Worm (Caenorhabditis elegans): ENCODE data around the gene clec-126.

The clec-126 gene

ce11 chrII:3567576-3567975, 48.3 kb downstream of the clec-126 start (continued):
- peak; percentile 19 for TF ChIP-seq spr-3 (GFP tag; optimal IDR thresholded peaks at IDR 0.05)
- TF ChIP-seq zip-11 (GFP tag; IDR thresholded peaks at IDR 0.05), result 0 out of 2 replicates have a peak, but pooled peaks have one; percentile 49
- 0 out of 2 replicates have a peak, but pooled peaks have one; percentile 29 for TF ChIP-seq php-3 (GFP tag; IDR thresholded peaks at IDR 0.05)
- TF ChIP-seq Y5F2A.4 (GFP tag; optimal IDR thresholded peaks at IDR 0.05), result peak; percentile 52
- TF ChIP-seq Y105C5A.15 (GFP tag; IDR thresholded peaks at IDR 0.05), result peak; percentile 82
- TF ChIP-seq daf-19 (GFP tag; conservative IDR thresholded peaks at IDR 0.05), result peak; percentile 83
- peak; percentile 59 for TF ChIP-seq hmg-1.1 (GFP tag; IDR thresholded peaks at IDR 0.05)
- TF ChIP-seq snpc-1.2 (GFP tag; IDR thresholded peaks at IDR 0.05), result peak; percentile 86
- peak; percentile 65 for TF ChIP-seq spr-1 (tag; optimal IDR thresholded peaks at IDR 0.05)
- TF ChIP-seq F49E8.2 (tag; optimal IDR thresholded peaks at IDR 0.05; ENCODE audit: borderline replicate concordance), result peak; percentile 21
- peak; percentile 58 for TF ChIP-seq mes-2 (tag; optimal IDR thresholded peaks at IDR 0.05; ENCODE audit: poor library complexity, severe bottlenecking)
- 0 out of 2 replicates have a peak, but pooled peaks have one; percentile 80 for TF ChIP-seq D1046.2 (GFP tag; IDR thresholded peaks at IDR 0.05)
- peak; percentile 86 for TF ChIP-seq duxl-1 (tag; optimal IDR thresholded peaks at IDR 0.05; ENCODE audit: poor library complexity)
- peak; percentile 55; the same call in 1 of the 2 replicates for TF ChIP-seq ceh-44 (GFP tag; IDR thresholded peaks at IDR 0.05)
- peak; percentile 57 for TF ChIP-seq unc-130 (GFP tag; optimal IDR thresholded peaks at IDR 0.05)
- peak; percentile 35; the same call in 1 of the 2 replicates for TF ChIP-seq madf-9 (GFP tag; conservative IDR thresholded peaks at IDR 0.05)
- TF ChIP-seq hlh-11 (tag; optimal IDR thresholded peaks at IDR 0.05), result peak; percentile 46
- peak; percentile 77 for TF ChIP-seq zfp-3 (GFP tag; conservative IDR thresholded peaks at IDR 0.05)
- TF ChIP-seq lim-7 (GFP tag; IDR thresholded peaks at IDR 0.05), result peak; percentile 87
- peak; percentile 59 for TF ChIP-seq dmd-6 (GFP tag; IDR thresholded peaks at IDR 0.05)

- TF ChIP-seq unc-39 (tag; optimal IDR thresholded peaks at IDR 0.05) (no peak), daf-16 (GFP tag; optimal IDR thresholded peaks at IDR 0.05) (no peak), daf-16 (tag; optimal IDR thresholded peaks at IDR 0.05) (peak; percentile 22), duxl-1 (tag; optimal IDR thresholded peaks at IDR 0.05; ENCODE audit: poor library complexity) (no peak), daf-19 (GFP tag; conservative IDR thresholded peaks at IDR 0.05) (no peak)
Measured at ce11 chrII:3569118-3569517, 49.8 kb downstream of the clec-126 start, which contains the start of gene clec-127. clec-127 (minus strand) TSS chrII:3569218.

Data from whole organism, L4 larva.